Fruit fly (Drosophila melanogaster) whole organism, embryonic: ENCODE results near the gene rt.

Experiments
- BEAF-32 ChIP-seq: fragments of 200-800 bp; sonication (Bioruptor generic); optimal IDR thresholded peaks from 3 replicates; lab custom pipeline; 2017; ENCODE audit warnings: missing biosample characterization, missing genetic modification characterization, mild to moderate bottlenecking, moderate library complexity, missing genetic modification reagents
- Bgb ChIP-seq: fragments of 200-800 bp; sonication (Bioruptor generic); IDR thresholded peaks from 2 replicates; pipeline ENCODE4 v1.3.6; 2022; ENCODE audit warnings: missing biosample characterization, missing genetic modification characterization; ENCODE audit not compliant: partially characterized antibody
- BtbVII ChIP-seq: fragments of 200-800 bp; sonication (Bioruptor generic); optimal IDR thresholded peaks from 3 replicates; lab custom pipeline; 2017; ENCODE audit warnings: missing biosample characterization, mild to moderate bottlenecking, missing genetic modification characterization
- CG10565 ChIP-seq: fragments of 200-800 bp; sonication (Bioruptor generic); optimal IDR thresholded peaks from 3 replicates; lab custom pipeline; 2016; ENCODE audit warnings: missing biosample characterization, mild to moderate bottlenecking, missing genetic modification characterization
- CG11456 ChIP-seq: fragments of 200-800 bp; sonication (Bioruptor generic); IDR thresholded peaks from 3 replicates; pipeline ENCODE4 v1.3.6; 2022; ENCODE audit warnings: missing biosample characterization, missing genetic modification characterization
- CG12155 ChIP-seq: fragments of 200-800 bp; sonication (Bioruptor generic); optimal IDR thresholded peaks from 3 replicates; lab custom pipeline; 2016; ENCODE audit warnings: missing biosample characterization, missing genetic modification characterization
- CG12391 ChIP-seq: fragments of 200-800 bp; sonication (Bioruptor generic); optimal IDR thresholded peaks from 3 replicates; lab custom pipeline; 2018; ENCODE audit warnings: missing biosample characterization, mild to moderate bottlenecking, missing genetic modification characterization, moderate library complexity
- CG14050 ChIP-seq: fragments of 200-800 bp; sonication (Bioruptor generic); IDR thresholded peaks from 3 replicates; pipeline ENCODE4 v1.3.6; 2022; ENCODE audit warnings: missing biosample characterization, missing genetic modification characterization
- CG14965 ChIP-seq: fragments of 200-800 bp; sonication (Bioruptor generic); optimal IDR thresholded peaks from 2 replicates; lab custom pipeline; 2016; ENCODE audit warnings: missing biosample characterization, missing genetic modification characterization, borderline replicate concordance
- CG15011 ChIP-seq: fragments of 200-800 bp; sonication (Bioruptor generic); optimal IDR thresholded peaks from 3 replicates; lab custom pipeline; 2018; ENCODE audit warnings: missing biosample characterization, mild to moderate bottlenecking, missing genetic modification characterization
- CG15269 ChIP-seq: fragments of 200-800 bp; sonication (Bioruptor generic); optimal IDR thresholded peaks from 2 replicates; lab custom pipeline; 2018; ENCODE audit warnings: missing biosample characterization, mild to moderate bottlenecking, missing genetic modification characterization, moderate library complexity
- CG16813 ChIP-seq: fragments of 200-800 bp; sonication (Bioruptor generic); IDR thresholded peaks from 3 replicates; pipeline ENCODE4 v1.3.6; 2022; ENCODE audit warnings: missing biosample characterization, missing genetic modification characterization; ENCODE audit not compliant: partially characterized antibody
- CG17186 ChIP-seq: fragments of 200-800 bp; sonication (Bioruptor generic); optimal IDR thresholded peaks from 3 replicates; lab custom pipeline; 2017; ENCODE audit warnings: missing biosample characterization, missing genetic modification reagents, missing genetic modification characterization
- CG17912 ChIP-seq: fragments of 200-800 bp; sonication (Bioruptor generic); optimal IDR thresholded peaks from 2 replicates; lab custom pipeline; 2018; ENCODE audit warnings: missing biosample characterization, mild to moderate bottlenecking, missing genetic modification characterization
- CG18011 ChIP-seq: fragments of 200-800 bp; sonication (Bioruptor generic); optimal IDR thresholded peaks from 2 replicates; lab custom pipeline; 2017; ENCODE audit warnings: missing biosample characterization, missing genetic modification characterization, mild to moderate bottlenecking, moderate library complexity, missing genotype
- CG18476 ChIP-seq: fragments of 200-800 bp; sonication (Bioruptor generic); optimal IDR thresholded peaks from 2 replicates; lab custom pipeline; 2016; ENCODE audit warnings: missing biosample characterization, mild to moderate bottlenecking, missing genetic modification characterization
- CG18599 ChIP-seq: fragments of 200-800 bp; sonication (Bioruptor generic); optimal IDR thresholded peaks from 3 replicates; lab custom pipeline; 2017; ENCODE audit warnings: missing biosample characterization, missing genetic modification characterization, mild to moderate bottlenecking, moderate library complexity, missing genetic modification reagents
- CG2129 ChIP-seq: fragments of 200-800 bp; sonication (Bioruptor generic); IDR thresholded peaks from 2 replicates; pipeline ENCODE4 v1.3.6; 2022; ENCODE audit warnings: missing biosample characterization, missing genetic modification characterization; ENCODE audit not compliant: partially characterized antibody
- CG30020 ChIP-seq: fragments of 200-800 bp; optimal IDR thresholded peaks from 2 replicates; lab custom pipeline; 2019; ENCODE audit warnings: missing biosample characterization, mild to moderate bottlenecking, missing genetic modification characterization, moderate library complexity
- CG43689 ChIP-seq: fragments of 200-800 bp; sonication (Bioruptor generic); IDR thresholded peaks from 2 replicates; pipeline ENCODE4 v1.3.6; 2022; ENCODE audit warnings: missing biosample characterization, missing genetic modification characterization
- CG6683 ChIP-seq: fragments of 200-800 bp; sonication (Bioruptor generic); optimal IDR thresholded peaks from 2 replicates; lab custom pipeline; 2017; ENCODE audit warnings: missing biosample characterization, mild to moderate bottlenecking, missing genetic modification characterization, missing genetic modification reagents
- CG6689 ChIP-seq: fragments of 200-800 bp; sonication (Bioruptor generic); IDR thresholded peaks from 2 replicates; pipeline ENCODE4 v1.3.6; 2022; ENCODE audit warnings: missing biosample characterization, missing genetic modification characterization
- CG6791 ChIP-seq: fragments of 200-800 bp; sonication (Bioruptor generic); IDR thresholded peaks from 3 replicates; pipeline ENCODE4 v1.3.6; 2022; ENCODE audit warnings: missing biosample characterization, missing genetic modification characterization; ENCODE audit not compliant: partially characterized antibody
- CG8359 ChIP-seq: fragments of 200-800 bp; sonication (Bioruptor generic); optimal IDR thresholded peaks from 2 replicates; lab custom pipeline; 2017; ENCODE audit warnings: missing biosample characterization, mild to moderate bottlenecking, missing genetic modification characterization, borderline replicate concordance
- CrebB ChIP-seq: fragments of 200-800 bp; sonication (Bioruptor generic); optimal IDR thresholded peaks from 3 replicates; lab custom pipeline; 2018; ENCODE audit warnings: missing biosample characterization, mild to moderate bottlenecking, missing genetic modification characterization
- D19B ChIP-seq: fragments of 200-800 bp; sonication (Bioruptor generic); optimal IDR thresholded peaks from 2 replicates; lab custom pipeline; 2017; ENCODE audit warnings: missing biosample characterization, mild to moderate bottlenecking, missing genetic modification characterization
- Drgx ChIP-seq: fragments of 200-800 bp; sonication (Bioruptor generic); IDR thresholded peaks from 2 replicates; pipeline ENCODE4 v1.3.6; 2022; ENCODE audit warnings: missing biosample characterization, missing genetic modification characterization
- H2.0 ChIP-seq: fragments of 200-800 bp; sonication (Bioruptor generic); IDR thresholded peaks from 2 replicates; pipeline ENCODE4 v1.3.6; 2022; ENCODE audit warnings: missing biosample characterization, missing genetic modification characterization
- HmgD ChIP-seq: fragments of 200-800 bp; sonication (Bioruptor generic); optimal IDR thresholded peaks from 3 replicates; lab custom pipeline; 2016; ENCODE audit warnings: missing biosample characterization, missing genetic modification characterization
- Kr ChIP-seq: fragments of 200-800 bp; sonication (Bioruptor generic); optimal IDR thresholded peaks from 2 replicates; lab custom pipeline; 2017; ENCODE audit warnings: missing biosample characterization, mild to moderate bottlenecking, missing genetic modification characterization
- Oaz ChIP-seq: fragments of 200-800 bp; sonication (Bioruptor generic); IDR thresholded peaks from 2 replicates; pipeline ENCODE4 v1.3.6; 2022; ENCODE audit warnings: missing biosample characterization, missing genetic modification characterization
- PHDP ChIP-seq: fragments of 200-800 bp; sonication (Bioruptor generic); optimal IDR thresholded peaks from 3 replicates; lab custom pipeline; 2018; ENCODE audit warnings: missing biosample characterization, mild to moderate bottlenecking, missing genetic modification characterization, moderate library complexity
- Sox102F ChIP-seq: fragments of 200-800 bp; sonication (Bioruptor generic); optimal IDR thresholded peaks from 2 replicates; lab custom pipeline; 2018; ENCODE audit warnings: missing biosample characterization, mild to moderate bottlenecking, missing genetic modification characterization, moderate library complexity
- ab ChIP-seq: fragments of 200-800 bp; sonication (Bioruptor generic); optimal IDR thresholded peaks from 2 replicates; lab custom pipeline; 2016; ENCODE audit warnings: missing biosample characterization, missing genetic modification characterization
- br ChIP-seq: fragments of >200 bp; optimal IDR thresholded peaks from 2 replicates; lab custom pipeline; 2017
- cato ChIP-seq: fragments of 200-800 bp; sonication (Bioruptor generic); optimal IDR thresholded peaks from 2 replicates; lab custom pipeline; 2016; ENCODE audit warnings: missing biosample characterization, missing genetic modification characterization, borderline replicate concordance
- dysf ChIP-seq: fragments of 200-800 bp; sonication (Bioruptor generic); IDR thresholded peaks from 3 replicates; pipeline ENCODE4 v1.3.6; 2022; ENCODE audit warnings: missing biosample characterization, missing genetic modification characterization
- fd102C ChIP-seq: fragments of 200-800 bp; sonication (Bioruptor generic); optimal IDR thresholded peaks from 2 replicates; lab custom pipeline; 2018; ENCODE audit warnings: missing biosample characterization, mild to moderate bottlenecking, missing genetic modification characterization, moderate library complexity
- grau ChIP-seq: fragments of 200-800 bp; optimal IDR thresholded peaks from 3 replicates; lab custom pipeline; 2019; ENCODE audit warnings: missing biosample characterization, mild to moderate bottlenecking, missing genetic modification characterization, moderate library complexity
- grn ChIP-seq: fragments of 200-800 bp; sonication (Bioruptor generic); optimal IDR thresholded peaks from 3 replicates; lab custom pipeline; 2017; ENCODE audit warnings: missing biosample characterization, missing genetic modification characterization
- h ChIP-seq: fragments of >200 bp; optimal IDR thresholded peaks from 2 replicates; lab custom pipeline; 2017
- hth ChIP-seq: fragments of >200 bp; optimal IDR thresholded peaks from 2 replicates; lab custom pipeline; 2017; ENCODE audit warnings: inconsistent platforms
- jigr1 ChIP-seq: fragments of 200-800 bp; sonication (Bioruptor generic); IDR thresholded peaks from 3 replicates; pipeline ENCODE4 v1.3.6; 2022; ENCODE audit warnings: missing biosample characterization, missing genetic modification characterization
- pfk ChIP-seq: fragments of 200-800 bp; sonication (Bioruptor generic); optimal IDR thresholded peaks from 2 replicates; lab custom pipeline; 2018; ENCODE audit warnings: missing biosample characterization, mild to moderate bottlenecking, missing genetic modification characterization, moderate library complexity
- prd ChIP-seq, 3 experiments: fragments of >200 bp in 2 of 3; fragments of 200-800 bp in 1 of 3; sonication (Bioruptor generic) in 1 of 3; optimal IDR thresholded peaks in 2 of 3; IDR thresholded peaks in 1 of 3; 2 replicates in 2 of 3; 3 replicates in 1 of 3; pipeline versions ENCODE4 v1.3.6 to Lab custom; 2017 to 2022; ENCODE audit warnings: missing biosample characterization in 1 of 3, missing genetic modification characterization in 1 of 3
- sug ChIP-seq: fragments of 200-800 bp; optimal IDR thresholded peaks from 2 replicates; lab custom pipeline; 2019; ENCODE audit warnings: missing biosample characterization, mild to moderate bottlenecking, missing genetic modification characterization, moderate library complexity
- unc-4 ChIP-seq: fragments of 200-800 bp; sonication (Bioruptor generic); IDR thresholded peaks from 2 replicates; pipeline ENCODE4 v1.3.6; 2022; ENCODE audit warnings: missing biosample characterization, missing genetic modification characterization; ENCODE audit not compliant: partially characterized antibody
- usp ChIP-seq: fragments of >200 bp; optimal IDR thresholded peaks from 2 replicates; lab custom pipeline; 2017; ENCODE audit warnings: missing biosample characterization, missing genetic modification characterization
- vnd ChIP-seq: fragments of 200-800 bp; sonication (Bioruptor generic); IDR thresholded peaks from 3 replicates; pipeline ENCODE4 v1.3.6; 2022; ENCODE audit warnings: missing biosample characterization, missing genetic modification characterization; ENCODE audit not compliant: partially characterized antibody
- zen2 ChIP-seq: fragments of 200-800 bp; sonication (Bioruptor generic); IDR thresholded peaks from 3 replicates; pipeline ENCODE4 v1.3.6; 2022; ENCODE audit warnings: missing biosample characterization, missing genetic modification characterization; ENCODE audit not compliant: partially characterized antibody

The rt gene

DNA sequence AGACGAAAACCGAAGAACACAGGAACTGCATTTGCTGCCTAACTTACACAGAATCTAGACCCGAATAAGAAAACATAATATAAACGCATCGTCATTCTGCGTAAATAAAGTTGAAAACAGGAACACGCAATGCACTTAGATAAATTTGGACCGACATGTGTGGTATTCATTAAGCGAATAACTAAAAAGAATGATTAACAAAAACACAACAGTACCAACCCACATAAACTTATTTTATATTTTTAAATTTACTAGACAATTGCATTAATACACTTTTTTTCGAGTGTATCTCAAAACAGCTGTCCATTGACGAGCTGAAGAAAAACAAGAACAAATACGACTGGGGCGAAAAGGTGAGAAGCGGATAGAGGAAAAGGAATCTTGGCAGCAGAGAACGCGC, 33.2 kb downstream of the rt start (continued):
- TF ChIP-seq dysf (GFP tag; lab: Robert Waterston, UW) (peak; percentile 73), CG6689 (GFP tag; lab: Robert Waterston, UW) (peak; percentile 81), CG43689 (0 out of 2 replicates have a peak, but pooled peaks have one; percentile 32), CG11456 (peak; percentile 63; the same call in 1 of the 3 replicates), CG12155 (peak; percentile 75), vnd (GFP tag; lab: Robert Waterston, UW) (no peak), CG12391 (tag; lab: Kevin White, UChicago) (peak; percentile 90), CG15269 (tag; lab: Kevin White, UChicago) (peak; percentile 70), CrebB (peak; percentile 40), CG14965 (GFP tag; lab: Kevin White, UChicago) (peak; percentile 46), sug (tag; lab: Kevin White, UChicago) (peak; percentile 11), zen2 (no peak), jigr1 (GFP tag; lab: Robert Waterston, UW) (no peak), ab (GFP tag; lab: Kevin White, UChicago) (peak; percentile 18), CG15011 (GFP tag; lab: Kevin White, UChicago) (peak; percentile 9), h (lab: Kevin White, UChicago) (no peak), hth (no peak), Kr (GFP tag; lab: Kevin White, UChicago) (peak; percentile 58), HmgD (GFP tag; lab: Kevin White, UChicago) (no peak), H2.0 (GFP tag; lab: Robert Waterston, UW) (peak; percentile 29; the same call in 1 of the 2 replicates), BEAF-32 (GFP tag; lab: Kevin White, UChicago) (no peak), CG17912 (no peak), grau (tag; lab: Kevin White, UChicago) (peak; percentile 82), fd102C (GFP tag; lab: Kevin White, UChicago) (peak; percentile 76), BtbVII (GFP tag; lab: Kevin White, UChicago) (peak; percentile 49), br (lab: Kevin White, UChicago) (no peak), CG6683 (GFP tag; lab: Kevin White, UChicago) (peak; percentile 32), unc-4 (GFP tag; lab: Robert Waterston, UW) (no peak), Sox102F (peak; percentile 80), CG10565 (peak; percentile 64), prd (optimal IDR thresholded peaks at IDR 0.05; lab: Kevin White, UChicago) (no peak), prd (GFP tag; IDR thresholded peaks at IDR 0.05; lab: Robert Waterston, UW) (peak; percentile 92), CG16813 (GFP tag; lab: Robert Waterston, UW) (no peak), CG18011 (GFP tag; lab: Kevin White, UChicago) (no peak), D19B (GFP tag; lab: Kevin White, UChicago) (no peak), CG18599 (GFP tag; lab: Kevin White, UChicago) (peak; percentile 77), CG8359 (GFP tag; lab: Kevin White, UChicago) (peak; percentile 78), CG18476 (peak; percentile 84), CG14050 (GFP tag; lab: Robert Waterston, UW) (no peak), cato (GFP tag; lab: Kevin White, UChicago) (peak; percentile 63), Drgx (GFP tag; lab: Robert Waterston, UW) (peak; percentile 69), pfk (no peak), Bgb (GFP tag; lab: Robert Waterston, UW) (no peak), grn (peak; percentile 24), CG6791 (GFP tag; lab: Robert Waterston, UW) (no peak), Oaz (GFP tag; lab: Robert Waterston, UW) (no peak), CG17186 (GFP tag; lab: Kevin White, UChicago) (peak; percentile 52), PHDP (tag; lab: Kevin White, UChicago) (peak; percentile 78), CG2129 (GFP tag; lab: Robert Waterston, UW) (no peak), CG30020 (tag; lab: Kevin White, UChicago) (peak; percentile 70), usp (GFP tag; lab: Kevin White, UChicago) (no peak)
